Worm (Caenorhabditis elegans): ENCODE data around the gene E02C12.9.

The E02C12.9 gene

ce11 chrV:9375378-9375777 is at the start of gene E02C12.9:
Gene E02C12.9, minus strand, starts transcription at chrV:9375478.
- TF ChIP-seq fos-1 (tag; optimal IDR thresholded peaks at IDR 0.05) (no peak), ztf-4 (tag; optimal IDR thresholded peaks at IDR 0.05) (no peak), unc-98 (GFP tag; IDR thresholded peaks at IDR 0.05) (no peak), swsn-7 (tag; optimal IDR thresholded peaks at IDR 0.05) (no peak), nhr-237 (tag; optimal IDR thresholded peaks at IDR 0.05) (no peak), lin-35 (GFP tag; optimal IDR thresholded peaks at IDR 0.05) (no peak), lin-14 (GFP tag; optimal IDR thresholded peaks at IDR 0.05) (no peak), snu-23 (GFP tag; optimal IDR thresholded peaks at IDR 0.05) (no peak), egl-27 (tag; optimal IDR thresholded peaks at IDR 0.05) (no peak), ces-1 (GFP tag; optimal IDR thresholded peaks at IDR 0.05) (no peak), pag-3 (tag; optimal IDR thresholded peaks at IDR 0.05; ENCODE audit: borderline replicate concordance, insufficient read depth) (no peak), mab-9 (GFP tag; IDR thresholded peaks at IDR 0.05) (no peak), nhr-76 (tag; optimal IDR thresholded peaks at IDR 0.05) (no peak), ceh-8 (GFP tag; optimal IDR thresholded peaks at IDR 0.05) (no peak), grh-1 (GFP tag; IDR thresholded peaks at IDR 0.05) (no peak), unc-30 (tag; optimal IDR thresholded peaks at IDR 0.05) (no peak), efl-3 (GFP tag; optimal IDR thresholded peaks at IDR 0.05) (no peak), jun-1 (tag; optimal IDR thresholded peaks at IDR 0.05) (no peak), sup-37 (GFP tag; optimal IDR thresholded peaks at IDR 0.05) (no peak)

DNA sequence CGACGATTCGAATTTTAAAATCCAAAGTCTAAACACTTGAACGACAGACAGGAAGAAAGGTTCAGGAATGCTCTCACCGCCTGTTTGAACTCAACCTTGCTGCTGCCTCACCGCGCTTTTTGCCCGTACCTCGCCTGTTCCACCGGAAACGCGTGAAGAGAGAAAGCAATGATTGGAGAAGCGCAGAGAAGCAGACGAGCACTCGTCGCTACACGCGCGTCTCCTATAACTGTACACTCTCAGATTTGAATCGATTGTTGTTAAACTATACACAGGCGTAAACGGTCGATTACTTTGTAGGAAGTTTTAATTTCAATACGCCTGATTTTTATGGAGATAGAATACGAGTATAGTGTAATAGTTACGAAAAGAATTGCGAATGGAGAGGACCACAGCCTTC is 49.2 kb upstream of the E02C12.9 start:
- TF ChIP-seq ceh-88 (GFP tag; IDR thresholded peaks at IDR 0.05): no peak
- TF ChIP-seq ceh-90 (tag; optimal IDR thresholded peaks at IDR 0.05): no peak
- TF ChIP-seq swsn-7 (tag; optimal IDR thresholded peaks at IDR 0.05): peak; percentile 16
- peak; percentile 3 for TF ChIP-seq xbp-1 (tag; optimal IDR thresholded peaks at IDR 0.05)
- TF ChIP-seq fos-1 (tag; optimal IDR thresholded peaks at IDR 0.05): no peak
- TF ChIP-seq nhr-20 (tag; optimal IDR thresholded peaks at IDR 0.05): peak; percentile 44
- no peak for TF ChIP-seq dsc-1 (tag; optimal IDR thresholded peaks at IDR 0.05)
- no peak for TF ChIP-seq C04F5.9 (tag; optimal IDR thresholded peaks at IDR 0.05)
- no peak for TF ChIP-seq ets-5 (GFP tag; IDR thresholded peaks at IDR 0.05)
- TF ChIP-seq rnt-1 (tag; optimal IDR thresholded peaks at IDR 0.05): peak; percentile 31
- peak in 1 of 3 experiments; percentile 1 for TF ChIP-seq dpl-1 (GFP tag; optimal IDR thresholded peaks at IDR 0.05)
- TF ChIP-seq F16B12.6 (tag; optimal IDR thresholded peaks at IDR 0.05): peak; percentile 45
- no peak for TF ChIP-seq unc-86 (tag; optimal IDR thresholded peaks at IDR 0.05)
- TF ChIP-seq sup-37 (GFP tag; optimal IDR thresholded peaks at IDR 0.05): no peak
- no peak for TF ChIP-seq unc-62 (GFP tag; optimal IDR thresholded peaks at IDR 0.05)
- TF ChIP-seq nhr-84 (tag; optimal IDR thresholded peaks at IDR 0.05): no peak
- no peak for TF ChIP-seq aly-2 (tag; optimal IDR thresholded peaks at IDR 0.05)
- peak; percentile 18 for TF ChIP-seq nhr-71 (tag; optimal IDR thresholded peaks at IDR 0.05)
- no peak for TF ChIP-seq fkh-4 (tag; optimal IDR thresholded peaks at IDR 0.05; ENCODE audit: borderline replicate concordance)
- no peak for TF ChIP-seq ceh-63 (GFP tag; optimal IDR thresholded peaks at IDR 0.05)
- TF ChIP-seq elt-2 (tag; optimal IDR thresholded peaks at IDR 0.05): no peak
- TF ChIP-seq pag-3 (tag; optimal IDR thresholded peaks at IDR 0.05; ENCODE audit: borderline replicate concordance, insufficient read depth): no peak
- no peak for TF ChIP-seq skn-1 (tag; optimal IDR thresholded peaks at IDR 0.05)
- TF ChIP-seq zip-4 (GFP tag; optimal IDR thresholded peaks at IDR 0.05): no peak
- TF ChIP-seq blmp-1 (tag; optimal IDR thresholded peaks at IDR 0.05): peak; percentile 42
- TF ChIP-seq vab-15 (tag; optimal IDR thresholded peaks at IDR 0.05): no peak
- TF ChIP-seq pqm-1 (tag; optimal IDR thresholded peaks at IDR 0.05): no peak
- TF ChIP-seq efl-3 (GFP tag; optimal IDR thresholded peaks at IDR 0.05): no peak
- TF ChIP-seq lin-39 (tag; optimal IDR thresholded peaks at IDR 0.05): no peak
- TF ChIP-seq lin-13 (GFP tag; optimal IDR thresholded peaks at IDR 0.05): no peak
- TF ChIP-seq fkh-8 (tag; optimal IDR thresholded peaks at IDR 0.05): no peak
- no peak for TF ChIP-seq ztf-4 (tag; optimal IDR thresholded peaks at IDR 0.05)
- no peak for TF ChIP-seq hlh-17 (GFP tag; optimal IDR thresholded peaks at IDR 0.05; ENCODE audit: borderline replicate concordance)
- TF ChIP-seq C34B4.2 (tag; optimal IDR thresholded peaks at IDR 0.05): no peak
- no peak for TF ChIP-seq grh-1 (GFP tag; IDR thresholded peaks at IDR 0.05)
- TF ChIP-seq tbx-2 (tag; optimal IDR thresholded peaks at IDR 0.05): no peak
- no peak for TF ChIP-seq egl-13 (tag; optimal IDR thresholded peaks at IDR 0.05)
- TF ChIP-seq irx-1 (tag; optimal IDR thresholded peaks at IDR 0.05): no peak
- peak in 1 of 3 experiments; percentile 31 for TF ChIP-seq ceh-82 (tag; optimal IDR thresholded peaks at IDR 0.05)
- TF ChIP-seq jun-1 (tag; optimal IDR thresholded peaks at IDR 0.05): no peak

Measured in whole organism, L1 larva.